Worm (Caenorhabditis elegans): Measurements from ENCODE around the gene lipl-7.

lipl-7 gene

ce11 chrIV:10252350-10252792, 10.7 kb upstream of the lipl-7 start:
- peak; percentile 81 for TF ChIP-seq hmg-11 (tag; optimal IDR thresholded peaks at IDR 0.05)
- peak; percentile 64 for TF ChIP-seq lin-39 (tag; optimal IDR thresholded peaks at IDR 0.05)
- peak; percentile 12 for TF ChIP-seq fkh-2 (tag; optimal IDR thresholded peaks at IDR 0.05)
- TF ChIP-seq daf-12 (tag; optimal IDR thresholded peaks at IDR 0.05) = no peak
- TF ChIP-seq jun-1 (tag; optimal IDR thresholded peaks at IDR 0.05) = peak; percentile 97
- peak; percentile 25 for TF ChIP-seq nhr-43 (tag; optimal IDR thresholded peaks at IDR 0.05; ENCODE audit: poor library complexity, severe bottlenecking)
- TF ChIP-seq ceh-9 (tag; optimal IDR thresholded peaks at IDR 0.05) = no peak
- peak; percentile 93 for TF ChIP-seq elt-2 (tag; optimal IDR thresholded peaks at IDR 0.05)
- no peak for TF ChIP-seq nhr-67 (tag; optimal IDR thresholded peaks at IDR 0.05)
- no peak for TF ChIP-seq nhr-12 (tag; optimal IDR thresholded peaks at IDR 0.05)
- TF ChIP-seq nhr-25 (tag; optimal IDR thresholded peaks at IDR 0.05) = peak; percentile 43
- TF ChIP-seq nfya-1 (tag; optimal IDR thresholded peaks at IDR 0.05; ENCODE audit: insufficient read depth) = peak; percentile 86
- TF ChIP-seq mdl-1 (tag; optimal IDR thresholded peaks at IDR 0.05) = peak; percentile 94
- peak; percentile 46 for TF ChIP-seq egl-5 (tag; optimal IDR thresholded peaks at IDR 0.05)
- peak; percentile 52 for TF ChIP-seq nhr-23 (tag; optimal IDR thresholded peaks at IDR 0.05)
- peak; percentile 57 for TF ChIP-seq lin-15B (tag; optimal IDR thresholded peaks at IDR 0.05)
- peak; percentile 75 for TF ChIP-seq nhr-11 (tag; optimal IDR thresholded peaks at IDR 0.05)
- TF ChIP-seq fkh-10 (GFP tag; optimal IDR thresholded peaks at IDR 0.05) = peak; percentile 93
- peak; percentile 75 for TF ChIP-seq elt-1 (tag; optimal IDR thresholded peaks at IDR 0.05)
- no peak for TF ChIP-seq nhr-237 (tag; optimal IDR thresholded peaks at IDR 0.05)
- TF ChIP-seq lsy-12 (tag; optimal IDR thresholded peaks at IDR 0.05) = peak; percentile 70
- peak; percentile 92 for TF ChIP-seq pqm-1 (tag; optimal IDR thresholded peaks at IDR 0.05)
- peak; percentile 2 for TF ChIP-seq fos-1 (tag; optimal IDR thresholded peaks at IDR 0.05)
- peak; percentile 55 for TF ChIP-seq unc-62 (GFP tag; optimal IDR thresholded peaks at IDR 0.05)
- peak; percentile 82 for TF ChIP-seq snpc-4 (tag; optimal IDR thresholded peaks at IDR 0.05)
- TF ChIP-seq skn-1 (tag; optimal IDR thresholded peaks at IDR 0.05) = peak; percentile 87
- peak; percentile 39 for TF ChIP-seq R02D3.7 (tag; optimal IDR thresholded peaks at IDR 0.05)
- TF ChIP-seq ztf-4 (tag; optimal IDR thresholded peaks at IDR 0.05) = peak; percentile 38
- TF ChIP-seq pha-4 (tag; optimal IDR thresholded peaks at IDR 0.05) = peak; percentile 93
- peak; percentile 74 for TF ChIP-seq ceh-28 (tag; optimal IDR thresholded peaks at IDR 0.05)
- peak; percentile 67 for TF ChIP-seq tbx-2 (tag; optimal IDR thresholded peaks at IDR 0.05)
- no peak for TF ChIP-seq mml-1 (tag; optimal IDR thresholded peaks at IDR 0.05)
- no peak for TF ChIP-seq nhr-77 (tag; optimal IDR thresholded peaks at IDR 0.05)

- TF ChIP-seq nhr-43 (tag; optimal IDR thresholded peaks at IDR 0.05; ENCODE audit: poor library complexity, severe bottlenecking) (no peak), egl-27 (tag; optimal IDR thresholded peaks at IDR 0.05) (no peak), nfya-1 (tag; optimal IDR thresholded peaks at IDR 0.05; ENCODE audit: insufficient read depth) (no peak), lin-39 (tag; optimal IDR thresholded peaks at IDR 0.05) (no peak), snpc-4 (tag; optimal IDR thresholded peaks at IDR 0.05) (no peak), nhr-12 (tag; optimal IDR thresholded peaks at IDR 0.05) (no peak), eor-1 (tag; optimal IDR thresholded peaks at IDR 0.05) (no peak), ama-1 (optimal IDR thresholded peaks at IDR 0.05) (no peak), nhr-76 (tag; optimal IDR thresholded peaks at IDR 0.05) (no peak), elt-1 (tag; optimal IDR thresholded peaks at IDR 0.05) (no peak), mml-1 (tag; optimal IDR thresholded peaks at IDR 0.05) (no peak), elt-3 (tag; optimal IDR thresholded peaks at IDR 0.05) (no peak), fkh-10 (GFP tag; optimal IDR thresholded peaks at IDR 0.05) (no peak), ceh-28 (tag; optimal IDR thresholded peaks at IDR 0.05) (no peak), nhr-25 (tag; optimal IDR thresholded peaks at IDR 0.05) (no peak), jun-1 (tag; optimal IDR thresholded peaks at IDR 0.05) (no peak), unc-39 (tag; optimal IDR thresholded peaks at IDR 0.05) (no peak), ztf-4 (tag; optimal IDR thresholded peaks at IDR 0.05) (no peak), mdl-1 (tag; optimal IDR thresholded peaks at IDR 0.05) (no peak), pqm-1 (tag; optimal IDR thresholded peaks at IDR 0.05) (no peak)
Observed at ce11 chrIV:10251764-10252163, 10.1 kb upstream of the lipl-7 start.

- TF ChIP-seq sea-2 (GFP tag; optimal IDR thresholded peaks at IDR 0.05) = no peak
Observed at ce11 chrIV:10251261-10251660, 9.6 kb upstream of the lipl-7 start.
